Worm (Caenorhabditis elegans) whole organism, L4 larva: Measurements from ENCODE around the gene T09A12.8.

Experiments used
- D1046.2 ChIP-seq: fragments of 200-800 bp; sonication (Bioruptor generic); IDR thresholded peaks from 2 replicates; pipeline ENCODE4 v1.3.6; 2022; ENCODE audit warnings: missing genetic modification characterization, missing compliant biosample characterization
- F37D6.2 ChIP-seq: sonication (generic microtip); optimal IDR thresholded peaks from 2 replicates; lab custom pipeline; 2016; ENCODE audit warnings: mild to moderate bottlenecking, missing genetic modification characterization, missing compliant biosample characterization
- T20F7.1 ChIP-seq: fragments of 200-800 bp; sonication (Bioruptor generic); optimal IDR thresholded peaks from 2 replicates; lab custom pipeline; 2018; ENCODE audit warnings: mild to moderate bottlenecking, missing genetic modification characterization, missing compliant biosample characterization
- T26A8.4 ChIP-seq: fragments of 200-800 bp; sonication (Bioruptor generic); IDR thresholded peaks from 2 replicates; pipeline ENCODE4 v1.3.6; 2022; ENCODE audit warnings: missing genetic modification characterization, missing compliant biosample characterization
- Y48G9A.11 ChIP-seq: fragments of 200-800 bp; sonication (Bioruptor generic); IDR thresholded peaks from 2 replicates; pipeline ENCODE4 v1.3.6; 2022; ENCODE audit warnings: missing genetic modification reagents, missing genetic modification characterization, missing compliant biosample characterization
- Y5F2A.4 ChIP-seq: fragments of 200-800 bp; sonication (Bioruptor generic); optimal IDR thresholded peaks from 2 replicates; lab custom pipeline; 2018; ENCODE audit warnings: mild to moderate bottlenecking, missing genetic modification characterization, missing compliant biosample characterization
- ZK337.2 ChIP-seq: fragments of 200-800 bp; sonication (Bioruptor generic); IDR thresholded peaks from 2 replicates; pipeline ENCODE4 v1.3.6; 2022; ENCODE audit warnings: missing genetic modification reagents, missing genetic modification characterization, missing compliant biosample characterization
- ceh-32 ChIP-seq: sonication (generic microtip); optimal IDR thresholded peaks from 2 replicates; lab custom pipeline; 2016; ENCODE audit warnings: mild to moderate bottlenecking, missing genetic modification characterization, missing compliant biosample characterization; ENCODE audit not compliant: poor library complexity
- ces-1 ChIP-seq: fragments of 150-350 bp; sonication (generic microtip); optimal IDR thresholded peaks from 4 replicates; lab custom pipeline; 2014; ENCODE audit warnings: missing biosample characterization, missing genetic modification reagents, missing genetic modification characterization
- ctbp-1 ChIP-seq: fragments of 200-800 bp; sonication (Bioruptor generic); IDR thresholded peaks from 2 replicates; pipeline ENCODE4 v1.3.6; 2022; ENCODE audit warnings: missing genetic modification reagents, missing genetic modification characterization, missing compliant biosample characterization
- daf-12 ChIP-seq: fragments of 150-350 bp; optimal IDR thresholded peaks from 2 replicates; lab custom pipeline; 2014; ENCODE audit warnings: missing biosample characterization, missing genetic modification reagents, missing genetic modification characterization
- daf-16 ChIP-seq, 3 experiments: sonication (generic microtip); optimal IDR thresholded peaks; 2 replicates each; lab custom pipeline; 2016 to 2017; ENCODE audit warnings: missing genetic modification characterization in 3 of 3, missing genetic modification reagents in 3 of 3, mild to moderate bottlenecking in 2 of 3, missing compliant biosample characterization in 2 of 3, missing biosample characterization in 1 of 3, moderate library complexity in 1 of 3
- dmd-6 ChIP-seq: fragments of 200-800 bp; sonication (Bioruptor generic); IDR thresholded peaks from 2 replicates; pipeline ENCODE4 v1.3.6; 2022; ENCODE audit warnings: missing genetic modification reagents, missing genetic modification characterization, missing compliant biosample characterization
- dpl-1 ChIP-seq: fragments of 150-350 bp; optimal IDR thresholded peaks from 2 replicates; lab custom pipeline; 2014; ENCODE audit warnings: missing biosample characterization, missing genetic modification reagents, missing genetic modification characterization
- dve-1 ChIP-seq: sonication (generic microtip); optimal IDR thresholded peaks from 2 replicates; lab custom pipeline; 2017; ENCODE audit warnings: antibody characterized with exemption, mild to moderate bottlenecking, missing genetic modification characterization, missing compliant biosample characterization; ENCODE audit not compliant: insufficient read depth
- egl-27 ChIP-seq: sonication (generic microtip); optimal IDR thresholded peaks from 3 replicates; lab custom pipeline; 2017; ENCODE audit warnings: missing biosample characterization, missing genetic modification reagents, missing genetic modification characterization
- egl-43 ChIP-seq: fragments of 200-800 bp; sonication (Bioruptor generic); IDR thresholded peaks from 2 replicates; pipeline ENCODE4 v1.3.6; 2022; ENCODE audit warnings: missing genetic modification reagents, missing genetic modification characterization, missing compliant biosample characterization
- gei-8 ChIP-seq: fragments of 200-800 bp; sonication (Bioruptor generic); optimal IDR thresholded peaks from 2 replicates; lab custom pipeline; 2018; ENCODE audit warnings: mild to moderate bottlenecking, missing genetic modification characterization, missing compliant biosample characterization
- hif-1 ChIP-seq, 2 experiments: sonication (generic microtip); optimal IDR thresholded peaks; 2 replicates each; lab custom pipeline; 2016 to 2017; ENCODE audit warnings: missing compliant biosample characterization in 2 of 2, missing genetic modification characterization in 2 of 2, missing genetic modification reagents in 2 of 2, missing genotype in 2 of 2, mild to moderate bottlenecking in 1 of 2
- hlh-11 ChIP-seq: fragments of 200-800 bp; sonication (Bioruptor generic); optimal IDR thresholded peaks from 2 replicates; lab custom pipeline; 2018; ENCODE audit warnings: mild to moderate bottlenecking, missing genetic modification characterization, missing compliant biosample characterization
- hlh-30 ChIP-seq: sonication (generic microtip); optimal IDR thresholded peaks from 2 replicates; lab custom pipeline; 2017; ENCODE audit warnings: antibody characterized with exemption, mild to moderate bottlenecking, missing genetic modification characterization, missing compliant biosample characterization; ENCODE audit not compliant: insufficient read depth
- lim-7 ChIP-seq: fragments of 200-800 bp; sonication (Bioruptor generic); IDR thresholded peaks from 2 replicates; pipeline ENCODE4 v1.3.6; 2022; ENCODE audit warnings: missing genetic modification characterization, missing compliant biosample characterization
- lin-1 ChIP-seq: fragments of 200-800 bp; sonication (Bioruptor generic); IDR thresholded peaks from 2 replicates; pipeline ENCODE4 v1.3.6; 2022; ENCODE audit warnings: missing genetic modification reagents, missing genetic modification characterization, missing compliant biosample characterization
- lin-13 ChIP-seq: fragments of 150-350 bp; optimal IDR thresholded peaks from 2 replicates; lab custom pipeline; 2014; ENCODE audit warnings: missing biosample characterization, missing genetic modification reagents, missing genetic modification characterization
- lin-29 ChIP-seq: fragments of 200-800 bp; sonication (Bioruptor generic); IDR thresholded peaks from 2 replicates; pipeline ENCODE4 v1.3.6; 2022; ENCODE audit warnings: missing genetic modification reagents, missing genetic modification characterization, missing compliant biosample characterization
- lin-39 ChIP-seq: fragments of 150-350 bp; optimal IDR thresholded peaks from 2 replicates; lab custom pipeline; 2014; ENCODE audit warnings: missing biosample characterization, missing genetic modification reagents, missing genetic modification characterization
- madf-9 ChIP-seq: fragments of 200-800 bp; sonication (Bioruptor generic); conservative IDR thresholded peaks from 2 replicates; pipeline ENCODE4 v1.3.6; 2022; ENCODE audit warnings: missing genetic modification reagents, missing genetic modification characterization, missing compliant biosample characterization
- mdl-1 ChIP-seq, 2 experiments: fragments of 150-350 bp in 1 of 2; sonication (generic microtip) in 1 of 2; optimal IDR thresholded peaks; 2 replicates each; lab custom pipeline; 2014 to 2017; ENCODE audit warnings: missing biosample characterization in 2 of 2, missing genetic modification characterization in 2 of 2
- mxl-3 ChIP-seq: fragments of 200-800 bp; sonication (Bioruptor generic); optimal IDR thresholded peaks from 2 replicates; lab custom pipeline; 2018; ENCODE audit warnings: mild to moderate bottlenecking, missing genetic modification characterization, missing compliant biosample characterization
- nhr-11 ChIP-seq: fragments of 150-350 bp; optimal IDR thresholded peaks from 2 replicates; lab custom pipeline; 2014; ENCODE audit warnings: missing biosample characterization, missing genetic modification characterization
- nhr-237 ChIP-seq: sonication (generic microtip); optimal IDR thresholded peaks from 2 replicates; lab custom pipeline; 2017; ENCODE audit warnings: missing biosample characterization, missing genetic modification characterization
- nhr-25 ChIP-seq: sonication (generic microtip); optimal IDR thresholded peaks from 2 replicates; lab custom pipeline; 2017; ENCODE audit warnings: missing genetic modification characterization, mild to moderate bottlenecking, missing compliant biosample characterization, antibody characterized with exemption, moderate library complexity, borderline replicate concordance; ENCODE audit not compliant: insufficient read depth
- nhr-28 ChIP-seq: fragments of 150-350 bp; optimal IDR thresholded peaks from 2 replicates; lab custom pipeline; 2014; ENCODE audit warnings: missing biosample characterization, missing genetic modification characterization
- nhr-41 ChIP-seq: fragments of 200-800 bp; sonication (Bioruptor generic); IDR thresholded peaks from 2 replicates; pipeline ENCODE4 v1.3.6; 2022; ENCODE audit warnings: missing genetic modification reagents, missing genetic modification characterization, missing compliant biosample characterization
- nhr-42 ChIP-seq: fragments of 200-800 bp; sonication (Bioruptor generic); IDR thresholded peaks from 2 replicates; pipeline ENCODE4 v1.3.6; 2022; ENCODE audit warnings: missing genetic modification characterization, missing compliant biosample characterization
- nhr-48 ChIP-seq: sonication (generic microtip); optimal IDR thresholded peaks from 2 replicates; lab custom pipeline; 2016; ENCODE audit warnings: mild to moderate bottlenecking, missing genetic modification characterization, missing compliant biosample characterization
- php-3 ChIP-seq: fragments of 200-800 bp; sonication (Bioruptor generic); IDR thresholded peaks from 2 replicates; pipeline ENCODE4 v1.3.6; 2022; ENCODE audit warnings: missing genetic modification reagents, missing genetic modification characterization, missing compliant biosample characterization
- skn-1 ChIP-seq: fragments of 150-350 bp; optimal IDR thresholded peaks from 2 replicates; lab custom pipeline; 2014; ENCODE audit warnings: missing biosample characterization, missing genetic modification characterization
- tra-1 ChIP-seq: fragments of 200-800 bp; sonication (Bioruptor generic); IDR thresholded peaks from 2 replicates; pipeline ENCODE4 v1.3.6; 2022; ENCODE audit warnings: missing genetic modification reagents, missing genetic modification characterization, missing compliant biosample characterization
- unc-62 ChIP-seq, 3 experiments: fragments of 150-350 bp in 1 of 3; sonication (generic microtip); optimal IDR thresholded peaks in 2 of 3; peaks in 1 of 3; 1 replicate in 1 of 3; 2 replicates in 2 of 3; lab custom pipeline; 2014 to 2017; ENCODE audit warnings: missing biosample characterization in 3 of 3, missing genetic modification characterization in 3 of 3, missing genetic modification reagents in 3 of 3, missing genotype in 1 of 3
- vab-7 ChIP-seq: fragments of 200-800 bp; sonication (Bioruptor generic); IDR thresholded peaks from 2 replicates; pipeline ENCODE4 v1.3.6; 2022; ENCODE audit warnings: missing genetic modification reagents, missing genetic modification characterization, missing compliant biosample characterization
- zag-1 ChIP-seq: fragments of 150-350 bp; optimal IDR thresholded peaks from 2 replicates; lab custom pipeline; 2014; ENCODE audit warnings: missing biosample characterization, missing genetic modification characterization
- zip-11 ChIP-seq: fragments of 200-800 bp; sonication (Bioruptor generic); IDR thresholded peaks from 2 replicates; pipeline ENCODE4 v1.3.6; 2022; ENCODE audit warnings: missing genetic modification characterization, missing compliant biosample characterization
- ztf-7 ChIP-seq: fragments of 150-350 bp; optimal IDR thresholded peaks from 2 replicates; lab custom pipeline; 2014; ENCODE audit warnings: missing biosample characterization, missing genetic modification characterization

The T09A12.8 gene

DNA sequence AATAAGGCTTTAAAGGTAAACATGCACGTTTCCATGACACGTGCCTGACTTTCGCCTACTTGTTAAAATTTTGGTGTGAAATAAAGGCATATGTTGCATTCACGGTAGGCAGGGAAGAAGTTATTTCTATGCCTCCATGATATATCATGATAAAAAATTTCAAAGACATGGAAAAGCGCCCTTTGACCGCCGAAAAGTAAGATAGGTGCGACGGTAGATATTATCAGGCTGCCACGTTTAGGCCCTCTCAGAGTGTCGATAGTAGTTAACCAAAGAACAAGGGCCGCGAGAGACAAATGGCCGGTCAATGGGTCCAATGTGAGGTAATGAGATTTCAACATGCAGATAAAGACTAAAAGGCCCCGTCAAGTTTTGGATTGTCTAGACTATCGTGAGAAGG lies 329 bp downstream of the T09A12.8 start (continued):
- no peak for TF ChIP-seq zip-11 (GFP tag; lab: Robert Waterston, UW)
- TF ChIP-seq Y5F2A.4, result no peak
- no peak for TF ChIP-seq gei-8 (GFP tag; lab: Kevin White, UChicago)

DNA sequence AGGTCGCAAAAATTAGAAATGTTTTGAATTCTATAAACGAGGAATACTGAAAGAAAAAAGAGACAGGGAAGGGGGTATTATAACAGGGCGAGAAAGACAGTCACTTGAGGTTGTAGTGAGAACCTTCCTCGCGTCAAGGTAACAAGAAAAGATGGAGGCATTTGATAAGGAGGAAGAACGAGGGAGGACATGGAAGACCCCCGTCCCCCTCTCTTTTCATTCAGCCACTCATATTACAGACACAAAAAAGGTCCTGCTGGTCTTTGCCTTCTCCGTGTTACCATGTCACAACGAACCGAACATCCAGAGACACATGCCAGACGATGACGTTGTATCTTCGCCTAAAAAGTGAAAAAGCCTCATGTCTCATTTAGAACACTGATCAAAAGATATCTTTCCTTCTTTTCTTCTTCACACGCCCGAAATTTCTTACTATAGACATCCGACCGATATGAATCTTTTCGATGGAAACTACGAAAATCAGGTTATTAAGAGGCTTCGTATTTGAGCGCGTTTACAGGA lies 2.1 kb downstream of the T09A12.8 start:
- TF ChIP-seq ctbp-1 (GFP tag; lab: Robert Waterston, UW) (no peak), mdl-1 (tag; optimal IDR thresholded peaks at IDR 0.05; lab: Kevin White, UChicago) (peak in 1 of 2 experiments; percentile 33), ztf-7 (no peak), T20F7.1 (no peak), mxl-3 (GFP tag; lab: Kevin White, UChicago) (peak; percentile 40), nhr-11 (no peak), nhr-237 (tag; lab: Kevin White, UChicago) (no peak), ces-1 (GFP tag; lab: Kevin White, UChicago) (no peak), skn-1 (tag; lab: Kevin White, UChicago) (no peak), zag-1 (tag; lab: Kevin White, UChicago) (no peak), php-3 (GFP tag; lab: Robert Waterston, UW) (no peak), D1046.2 (GFP tag; lab: Robert Waterston, UW) (no peak), unc-62 (GFP tag; optimal IDR thresholded peaks at IDR 0.05 in 1 of 2; lab: Kevin White, UChicago) (no peak), unc-62 (tag; optimal IDR thresholded peaks at IDR 0.05; lab: Kevin White, UChicago) (no peak), egl-43 (no peak), hlh-11 (tag; lab: Kevin White, UChicago) (peak; percentile 45), lin-29 (no peak), F37D6.2 (tag; lab: Kevin White, UChicago) (no peak), gei-8 (GFP tag; lab: Kevin White, UChicago) (no peak), hlh-30 (no peak), egl-27 (no peak), T26A8.4 (GFP tag; lab: Robert Waterston, UW) (no peak), madf-9 (no peak), lim-7 (GFP tag; lab: Robert Waterston, UW) (0 out of 2 replicates have a peak, but pooled peaks have one; percentile 8), vab-7 (GFP tag; lab: Robert Waterston, UW) (no peak), daf-12 (no peak), nhr-42 (GFP tag; lab: Robert Waterston, UW) (no peak), lin-39 (tag; lab: Kevin White, UChicago) (no peak), tra-1 (GFP tag; lab: Robert Waterston, UW) (no peak), nhr-41 (GFP tag; lab: Robert Waterston, UW) (no peak), nhr-25 (tag; lab: Kevin White, UChicago) (no peak), dmd-6 (GFP tag; lab: Robert Waterston, UW) (0 out of 2 replicates have a peak, but pooled peaks have one; percentile 6), Y48G9A.11 (no peak), nhr-48 (tag; lab: Kevin White, UChicago) (peak; percentile 44), lin-1 (GFP tag; lab: Robert Waterston, UW) (no peak), daf-16 (GFP tag; optimal IDR thresholded peaks at IDR 0.05; lab: Kevin White, UChicago) (no peak), daf-16 (tag; optimal IDR thresholded peaks at IDR 0.05; lab: Kevin White, UChicago) (no peak), dve-1 (tag; lab: Kevin White, UChicago) (no peak), hif-1 (tag; optimal IDR thresholded peaks at IDR 0.05; lab: Kevin White, UChicago) (no peak), ceh-32 (tag; lab: Kevin White, UChicago) (no peak), ZK337.2 (no peak), dpl-1 (GFP tag; lab: Kevin White, UChicago) (no peak), lin-13 (GFP tag; lab: Kevin White, UChicago) (no peak), nhr-28 (peak; percentile 22)
